Worm (Caenorhabditis elegans): ENCODE measurements around the gene F22E12.3.

Gene F22E12.3

DNA sequence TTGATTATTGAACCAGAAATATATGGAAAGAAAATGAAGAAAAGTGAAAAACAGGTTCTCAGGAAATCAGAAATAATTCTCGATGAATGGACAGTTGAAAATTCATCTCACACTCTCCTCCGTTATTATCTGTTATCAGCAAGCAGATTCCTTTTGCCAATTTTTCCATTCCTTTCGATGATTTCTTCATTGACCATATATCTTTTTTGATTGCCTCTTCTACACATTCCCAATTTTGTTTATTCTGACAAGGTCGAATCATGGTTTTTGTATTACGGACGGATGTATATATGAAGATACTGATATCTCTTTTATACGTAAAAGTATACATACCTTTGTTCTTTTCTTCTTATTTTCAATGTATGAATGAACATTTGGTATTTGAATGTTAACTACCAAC, 2.5 kb downstream of the F22E12.3 start:
- no peak for TF ChIP-seq ref-1 (GFP tag; conservative IDR thresholded peaks at IDR 0.05)
- TF ChIP-seq flt-1 (GFP tag; IDR thresholded peaks at IDR 0.05) = no peak
- no peak for TF ChIP-seq ztf-23 (GFP tag; IDR thresholded peaks at IDR 0.05)
- no peak for TF ChIP-seq T22C8.4 (GFP tag; IDR thresholded peaks at IDR 0.05)
- no peak for TF ChIP-seq tab-1 (GFP tag; IDR thresholded peaks at IDR 0.05)
- no peak for TF ChIP-seq med-1 (GFP tag; optimal IDR thresholded peaks at IDR 0.05; ENCODE audit: insufficient read depth)

DNA sequence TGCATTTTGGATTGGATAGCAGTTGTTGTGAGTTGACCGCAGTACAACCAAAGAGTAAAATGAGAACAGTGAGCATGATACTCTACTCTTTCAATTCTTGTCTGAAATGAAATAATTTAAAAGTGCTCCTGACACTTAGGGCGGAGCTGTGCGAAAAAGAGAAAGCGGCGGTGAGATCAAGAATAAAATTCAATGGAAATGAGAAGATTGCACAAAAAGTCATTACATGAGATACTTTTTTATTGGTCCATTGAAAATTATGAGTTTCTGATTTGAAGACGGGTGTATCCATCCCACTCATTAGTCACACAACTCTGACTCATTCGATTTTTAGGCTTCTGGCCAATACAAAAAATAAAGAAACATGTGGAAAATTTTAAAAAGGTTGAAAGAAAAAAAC, 5.9 kb downstream of the F22E12.3 start, which contains the start of gene F22E12.1:
TSS of gene F22E12.1 (minus strand) at position 101 of the 400 bp plus-strand sequence.
- no peak for TF ChIP-seq ztf-29 (GFP tag; IDR thresholded peaks at IDR 0.05)
- no peak for TF ChIP-seq ztf-23 (GFP tag; IDR thresholded peaks at IDR 0.05)
- no peak for TF ChIP-seq flt-1 (GFP tag; IDR thresholded peaks at IDR 0.05)
- TF ChIP-seq ref-1 (GFP tag; conservative IDR thresholded peaks at IDR 0.05) = no peak
- no peak for TF ChIP-seq cog-1 (tag; optimal IDR thresholded peaks at IDR 0.05)
- no peak for TF ChIP-seq T22C8.4 (GFP tag; IDR thresholded peaks at IDR 0.05)
- TF ChIP-seq med-1 (GFP tag; optimal IDR thresholded peaks at IDR 0.05; ENCODE audit: insufficient read depth) = no peak
- TF ChIP-seq klf-2 (GFP tag; conservative IDR thresholded peaks at IDR 0.05) = no peak
- TF ChIP-seq tab-1 (GFP tag; IDR thresholded peaks at IDR 0.05) = no peak

ce11 chrV:10453466-10453865, 9.7 kb downstream of the F22E12.3 start, which contains the start of gene Y32F6A.5:
TSS of gene Y32F6A.5 (minus strand) at chrV:10453605.
- TF ChIP-seq tab-1 (GFP tag; IDR thresholded peaks at IDR 0.05) (no peak), ref-1 (GFP tag; conservative IDR thresholded peaks at IDR 0.05) (no peak), cog-1 (tag; optimal IDR thresholded peaks at IDR 0.05) (no peak), T22C8.4 (GFP tag; IDR thresholded peaks at IDR 0.05) (no peak), ztf-29 (GFP tag; IDR thresholded peaks at IDR 0.05) (no peak), ztf-23 (GFP tag; IDR thresholded peaks at IDR 0.05) (no peak), klf-2 (GFP tag; conservative IDR thresholded peaks at IDR 0.05) (no peak), med-1 (GFP tag; optimal IDR thresholded peaks at IDR 0.05; ENCODE audit: insufficient read depth) (no peak), flt-1 (GFP tag; IDR thresholded peaks at IDR 0.05) (no peak)

- TF ChIP-seq flt-1 (GFP tag; IDR thresholded peaks at IDR 0.05) (peak; percentile 90), klf-2 (GFP tag; conservative IDR thresholded peaks at IDR 0.05) (peak; percentile 89), ztf-23 (GFP tag; IDR thresholded peaks at IDR 0.05) (peak; percentile 85), ref-1 (GFP tag; conservative IDR thresholded peaks at IDR 0.05) (peak; percentile 61; the same call in 1 of the 2 replicates)
Measured at ce11 chrV:10450355-10450754, 12.8 kb downstream of the F22E12.3 start.

DNA sequence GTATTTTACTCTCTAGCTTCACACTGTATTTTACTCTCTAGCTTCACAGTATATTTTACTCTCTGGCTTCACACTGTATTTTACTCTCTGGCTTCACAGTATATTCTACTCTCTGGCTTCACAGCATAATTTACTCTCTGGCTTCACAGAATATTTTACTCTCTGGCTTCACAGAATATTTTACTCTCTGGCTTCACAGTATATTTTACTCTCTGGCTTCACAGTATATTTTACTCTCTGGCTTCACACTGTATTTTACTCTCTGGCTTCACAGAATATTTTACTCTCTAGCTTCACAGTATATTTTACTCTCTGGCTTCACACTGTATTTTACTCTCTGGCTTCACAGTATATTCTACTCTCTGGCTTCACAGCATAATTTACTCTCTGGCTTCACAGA, 13.2 kb downstream of the F22E12.3 start:
- TF ChIP-seq ref-1 (GFP tag; conservative IDR thresholded peaks at IDR 0.05) = 0 out of 2 replicates have a peak, but pooled peaks have one; percentile 7

- TF ChIP-seq ztf-23 (GFP tag; IDR thresholded peaks at IDR 0.05) = peak; percentile 54; the same call in 1 of the 2 replicates
- peak; percentile 60; the same call in 1 of the 2 replicates for TF ChIP-seq flt-1 (GFP tag; IDR thresholded peaks at IDR 0.05)
- peak; percentile 51; the same call in 1 of the 2 replicates for TF ChIP-seq ztf-29 (GFP tag; IDR thresholded peaks at IDR 0.05)
- 0 out of 2 replicates have a peak, but pooled peaks have one; percentile 53 for TF ChIP-seq ref-1 (GFP tag; conservative IDR thresholded peaks at IDR 0.05)
- 0 out of 2 replicates have a peak, but pooled peaks have one; percentile 6 for TF ChIP-seq tab-1 (GFP tag; IDR thresholded peaks at IDR 0.05)
Measured at ce11 chrV:10449302-10449701, 13.9 kb downstream of the F22E12.3 start.

DNA sequence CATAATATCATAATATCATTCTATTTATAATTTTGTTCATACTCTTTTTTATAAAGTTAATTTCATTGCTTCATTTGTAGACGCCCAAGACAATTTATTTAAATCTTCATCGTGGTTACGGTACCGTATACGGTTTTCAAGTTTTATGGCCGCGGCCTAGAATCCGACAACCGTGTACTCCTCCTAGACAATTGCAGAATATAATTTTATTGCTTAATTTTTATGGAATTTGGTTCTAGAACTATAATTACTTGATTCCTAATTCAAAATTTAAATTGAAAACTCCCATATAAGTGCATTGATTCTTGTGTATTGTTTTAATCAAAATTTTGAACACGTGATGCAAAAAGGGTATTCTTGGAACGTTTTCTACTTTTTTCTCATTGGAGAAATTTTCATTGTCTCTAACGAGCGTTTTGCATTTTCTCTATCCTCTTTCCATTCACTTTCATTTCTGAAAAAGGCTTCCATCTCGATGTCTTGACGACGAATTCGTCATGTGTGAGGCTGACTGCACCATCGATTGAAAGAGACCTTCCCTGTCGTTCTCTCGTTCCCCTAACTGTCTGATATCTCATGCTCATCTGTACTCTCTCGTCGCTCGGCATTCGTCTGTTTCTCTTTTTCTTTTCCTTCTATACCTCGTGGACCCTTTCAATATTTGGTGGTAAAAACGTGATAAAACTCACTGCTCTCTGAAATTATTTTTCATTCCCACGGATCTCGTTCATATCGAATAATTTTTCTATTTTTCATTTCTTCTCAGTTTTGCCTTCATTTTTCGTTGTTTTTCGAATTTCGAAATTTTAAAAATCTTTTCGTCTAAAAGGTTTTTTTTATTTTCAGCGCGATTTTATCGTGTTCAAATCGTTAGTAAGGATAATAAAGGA, 21.8 kb downstream of the F22E12.3 start, which contains the start of gene pap-1:
TSS of gene pap-1 (plus strand) at position 840 of the 890 bp plus-strand sequence.
- TF ChIP-seq flt-1 (GFP tag; IDR thresholded peaks at IDR 0.05) = no peak
- TF ChIP-seq ref-1 (GFP tag; conservative IDR thresholded peaks at IDR 0.05) = no peak
- TF ChIP-seq med-1 (GFP tag; optimal IDR thresholded peaks at IDR 0.05; ENCODE audit: insufficient read depth) = no peak
- TF ChIP-seq ztf-23 (GFP tag; IDR thresholded peaks at IDR 0.05) = no peak
- no peak for TF ChIP-seq ztf-29 (GFP tag; IDR thresholded peaks at IDR 0.05)
- peak; percentile 73 for TF ChIP-seq T22C8.4 (GFP tag; IDR thresholded peaks at IDR 0.05)

- TF ChIP-seq ztf-29 (GFP tag; IDR thresholded peaks at IDR 0.05) (no peak), tab-1 (GFP tag; IDR thresholded peaks at IDR 0.05) (no peak), ztf-23 (GFP tag; IDR thresholded peaks at IDR 0.05) (no peak), ref-1 (GFP tag; conservative IDR thresholded peaks at IDR 0.05) (no peak), med-1 (GFP tag; optimal IDR thresholded peaks at IDR 0.05; ENCODE audit: insufficient read depth) (no peak), cog-1 (tag; optimal IDR thresholded peaks at IDR 0.05) (no peak), flt-1 (GFP tag; IDR thresholded peaks at IDR 0.05) (no peak), T22C8.4 (GFP tag; IDR thresholded peaks at IDR 0.05) (no peak), klf-2 (GFP tag; conservative IDR thresholded peaks at IDR 0.05) (no peak)
Measured at ce11 chrV:10440723-10441122, 22.5 kb downstream of the F22E12.3 start, which contains the start of gene snf-10. TSS of gene snf-10 (minus strand) at chrV:10440823.

- TF ChIP-seq ztf-23 (GFP tag; IDR thresholded peaks at IDR 0.05) (no peak), ztf-29 (GFP tag; IDR thresholded peaks at IDR 0.05) (no peak), med-1 (GFP tag; optimal IDR thresholded peaks at IDR 0.05; ENCODE audit: insufficient read depth) (no peak), cog-1 (tag; optimal IDR thresholded peaks at IDR 0.05) (no peak), klf-2 (GFP tag; conservative IDR thresholded peaks at IDR 0.05) (no peak), ref-1 (GFP tag; conservative IDR thresholded peaks at IDR 0.05) (no peak), tab-1 (GFP tag; IDR thresholded peaks at IDR 0.05) (no peak), T22C8.4 (GFP tag; IDR thresholded peaks at IDR 0.05) (no peak), flt-1 (GFP tag; IDR thresholded peaks at IDR 0.05) (no peak)
Measured at ce11 chrV:10436612-10437011, 26.6 kb downstream of the F22E12.3 start, which contains the start of gene set-22. TSS of gene set-22 (plus strand) at chrV:10436912.

DNA sequence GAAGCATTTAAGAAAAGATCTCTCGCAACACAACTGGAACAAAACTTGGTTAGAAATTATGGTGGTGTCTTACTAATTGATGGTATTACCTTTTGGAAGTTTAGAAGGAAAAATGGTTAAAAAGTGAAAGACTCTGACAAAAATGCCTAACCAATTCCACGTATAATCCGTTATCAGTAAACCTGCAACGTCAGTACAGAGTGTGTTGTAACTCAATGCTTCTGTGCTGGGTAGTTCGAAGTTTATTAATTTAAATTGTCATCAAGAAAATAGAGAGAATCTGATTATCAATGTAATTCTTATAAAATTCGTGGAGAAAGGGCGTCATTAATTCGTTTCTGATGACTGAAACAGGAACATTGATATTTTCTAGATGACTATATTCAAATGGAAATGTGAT, 28.0 kb downstream of the F22E12.3 start:
- no peak for TF ChIP-seq T22C8.4 (GFP tag; IDR thresholded peaks at IDR 0.05)
- no peak for TF ChIP-seq cog-1 (tag; optimal IDR thresholded peaks at IDR 0.05)
- no peak for TF ChIP-seq flt-1 (GFP tag; IDR thresholded peaks at IDR 0.05)

Data from whole organism, midembryonic.